Fruit fly (Drosophila melanogaster): Measurements from ENCODE around the gene Cyp313a5.

DNA sequence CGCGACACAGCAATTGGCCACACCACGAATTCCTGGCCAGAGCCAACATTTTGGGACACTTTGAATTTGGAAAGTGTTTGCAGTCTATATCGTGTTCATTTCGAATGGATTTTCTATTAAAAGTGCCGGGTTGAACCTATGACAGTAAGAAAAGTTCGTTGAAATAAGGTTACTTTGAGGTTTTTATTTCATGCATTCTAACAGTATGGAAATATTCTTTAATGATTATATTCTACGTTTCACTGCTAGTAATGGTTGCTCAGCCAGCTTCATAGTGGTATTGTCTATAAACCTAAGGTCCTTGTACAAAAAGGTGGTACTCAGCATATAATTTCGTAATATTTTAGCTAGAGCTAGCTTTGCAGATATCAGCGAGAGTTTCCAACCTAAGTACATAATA lies 1.9 kb downstream of the Cyp313a5 start, which contains the start of gene Pglym87:
- TF ChIP-seq CG1620 (GFP tag; optimal IDR thresholded peaks at IDR 0.05) = no peak
- no peak for TF ChIP-seq Mnt (GFP tag; optimal IDR thresholded peaks at IDR 0.05)
- TF ChIP-seq CG14711 (tag; optimal IDR thresholded peaks at IDR 0.05) = no peak
- TF ChIP-seq Crg-1 (GFP tag; optimal IDR thresholded peaks at IDR 0.05) = no peak
- no peak for TF ChIP-seq CG33017 (tag; optimal IDR thresholded peaks at IDR 0.05)
- TF ChIP-seq Clk (GFP tag; optimal IDR thresholded peaks at IDR 0.05) = no peak
- no peak for TF ChIP-seq bab1 (GFP tag; optimal IDR thresholded peaks at IDR 0.05)
- TF ChIP-seq pad (GFP tag; optimal IDR thresholded peaks at IDR 0.05) = no peak
- TF ChIP-seq ovo (GFP tag; optimal IDR thresholded peaks at IDR 0.05) = no peak
- TF ChIP-seq CG5204 (GFP tag; optimal IDR thresholded peaks at IDR 0.05) = no peak
- no peak for TF ChIP-seq kay (GFP tag; ENCODE audit: borderline replicate concordance)
- no peak for TF ChIP-seq cnc (optimal IDR thresholded peaks at IDR 0.05)
- no peak for TF ChIP-seq CG11617 (GFP tag; optimal IDR thresholded peaks at IDR 0.05)
- TF ChIP-seq CG7101 (tag; optimal IDR thresholded peaks at IDR 0.05) = no peak
